Fruit fly (Drosophila melanogaster): ENCODE results near the gene CG2444.
A peak's percentile ranks its signal among the peaks of the same experiment; 100 is the strongest.

The CG2444 gene

DNA sequence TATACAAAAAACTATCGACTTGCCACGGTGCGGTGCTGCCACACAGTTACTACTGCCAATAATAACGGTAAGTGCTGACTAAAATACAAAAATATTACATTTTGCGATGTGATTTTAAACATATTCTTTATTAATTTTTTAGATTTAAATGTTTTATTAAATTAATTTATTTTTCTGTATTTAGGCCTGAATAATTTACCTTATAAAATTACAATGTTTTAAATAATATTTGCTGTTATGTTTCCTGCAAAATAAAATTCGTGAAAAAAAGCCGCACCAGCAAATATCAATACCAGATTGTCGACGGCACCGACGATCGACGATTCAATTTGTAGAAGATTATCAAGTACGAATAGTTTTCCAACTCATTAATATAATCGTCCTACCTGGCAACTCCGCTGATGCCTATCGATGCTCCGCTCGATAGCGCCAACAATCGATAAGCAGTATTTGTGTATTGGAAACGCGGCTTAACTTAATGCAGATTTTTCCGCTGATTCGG, 26.5 kb downstream of the CG2444 start, which contains the start of the genes Vlet and bif (continued):
- no peak for TF ChIP-seq CG11294 (GFP tag; IDR thresholded peaks at IDR 0.05)
- TF ChIP-seq esn (GFP tag; optimal IDR thresholded peaks at IDR 0.05): peak; percentile 45
- peak; percentile 48 for TF ChIP-seq CG7368 (GFP tag; optimal IDR thresholded peaks at IDR 0.05)
- TF ChIP-seq CG16779 (tag; optimal IDR thresholded peaks at IDR 0.05): no peak
- TF ChIP-seq Eip93F (GFP tag; optimal IDR thresholded peaks at IDR 0.05): no peak
- TF ChIP-seq Sox102F (GFP tag; optimal IDR thresholded peaks at IDR 0.05): no peak
- peak; percentile 38 for TF ChIP-seq CG8632 (GFP tag; optimal IDR thresholded peaks at IDR 0.05)
- peak; percentile 51 for TF ChIP-seq CG10669 (GFP tag; optimal IDR thresholded peaks at IDR 0.05)

DNA sequence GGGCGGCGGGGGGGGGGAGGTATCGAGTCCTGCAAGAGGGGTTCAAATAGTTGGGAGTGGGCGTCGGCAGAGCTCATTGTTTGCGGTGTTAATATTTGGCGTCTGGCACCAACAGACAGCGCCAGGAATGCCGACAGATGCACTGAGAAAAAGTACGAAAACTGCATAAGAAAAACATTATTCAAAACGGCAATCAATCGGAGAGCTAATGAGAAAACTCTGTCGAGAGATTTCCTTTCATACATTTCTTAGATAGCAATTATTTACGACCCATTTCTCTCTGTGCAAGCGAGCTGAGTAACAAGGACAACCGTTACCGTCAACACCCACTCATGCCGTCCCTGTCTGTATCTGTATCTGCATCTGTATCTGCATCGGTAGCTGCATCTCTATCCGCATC, 41.0 kb downstream of the CG2444 start:
- TF ChIP-seq Blimp-1 (GFP tag; optimal IDR thresholded peaks at IDR 0.05) (no peak), CG8632 (GFP tag; optimal IDR thresholded peaks at IDR 0.05) (peak; percentile 24), Ets21C (GFP tag; optimal IDR thresholded peaks at IDR 0.05) (no peak), Eip75B (GFP tag; optimal IDR thresholded peaks at IDR 0.05) (peak; percentile 42), CG3032 (tag; optimal IDR thresholded peaks at IDR 0.05) (peak; percentile 43), Sox102F (GFP tag; optimal IDR thresholded peaks at IDR 0.05) (no peak), CG7368 (GFP tag; optimal IDR thresholded peaks at IDR 0.05) (peak; percentile 48), svp (GFP tag) (peak; percentile 68), CG16779 (tag; optimal IDR thresholded peaks at IDR 0.05) (no peak), Sox15 (GFP tag; optimal IDR thresholded peaks at IDR 0.05) (peak; percentile 19), CG6792 (GFP tag; optimal IDR thresholded peaks at IDR 0.05) (peak; percentile 27), fd85E (GFP tag; optimal IDR thresholded peaks at IDR 0.05) (no peak), acj6 (GFP tag; optimal IDR thresholded peaks at IDR 0.05) (peak; percentile 50), net (GFP tag; optimal IDR thresholded peaks at IDR 0.05) (peak; percentile 46), CG11902 (GFP tag; optimal IDR thresholded peaks at IDR 0.05) (no peak), CG6163 (GFP tag; IDR thresholded peaks at IDR 0.05) (peak; percentile 74; the same call in 2 of the 3 replicates), Sox14 (GFP tag; optimal IDR thresholded peaks at IDR 0.05) (no peak), CG8319 (GFP tag; optimal IDR thresholded peaks at IDR 0.05) (no peak), CG11762 (GFP tag; optimal IDR thresholded peaks at IDR 0.05; ENCODE audit: insufficient read depth) (no peak), ss (GFP tag; optimal IDR thresholded peaks at IDR 0.05) (peak; percentile 7 to 51), CG6276 (GFP tag; optimal IDR thresholded peaks at IDR 0.05) (peak; percentile 18), Hr4 (GFP tag; optimal IDR thresholded peaks at IDR 0.05) (peak; percentile 55), pdm3 (GFP tag; optimal IDR thresholded peaks at IDR 0.05) (peak; percentile 43), dsx (GFP tag; optimal IDR thresholded peaks at IDR 0.05; ENCODE audit: poor library complexity, severe bottlenecking) (peak; percentile 41), CG10669 (GFP tag; optimal IDR thresholded peaks at IDR 0.05) (peak; percentile 51), Eip78C (GFP tag) (peak; percentile 85), CG34406 (GFP tag; optimal IDR thresholded peaks at IDR 0.05) (peak; percentile 33), spab (GFP tag; optimal IDR thresholded peaks at IDR 0.05) (peak; percentile 27), salr (GFP tag; optimal IDR thresholded peaks at IDR 0.05) (peak; percentile 1 to 21), CG1621 (tag; optimal IDR thresholded peaks at IDR 0.05) (peak; percentile 28), OdsH (GFP tag; optimal IDR thresholded peaks at IDR 0.05) (peak; percentile 48), lz (GFP tag; optimal IDR thresholded peaks at IDR 0.05) (peak; percentile 35), Gug (GFP tag; IDR thresholded peaks at IDR 0.05) (no peak), fkh (GFP tag; optimal IDR thresholded peaks at IDR 0.05) (no peak), dac (GFP tag; optimal IDR thresholded peaks at IDR 0.05) (no peak), Ets96B (tag; optimal IDR thresholded peaks at IDR 0.05) (peak; percentile 39), Hr38 (GFP tag; optimal IDR thresholded peaks at IDR 0.05) (no peak), CG8119 (GFP tag; IDR thresholded peaks at IDR 0.05) (peak; percentile 36; the same call in 1 of the 3 replicates), fd59A (GFP tag; optimal IDR thresholded peaks at IDR 0.05) (peak; percentile 3), CG31627 (GFP tag; optimal IDR thresholded peaks at IDR 0.05) (no peak), Smox (GFP tag; optimal IDR thresholded peaks at IDR 0.05) (no peak), CG10631 (GFP tag; optimal IDR thresholded peaks at IDR 0.05) (peak; percentile 21), CG6854 (GFP tag; optimal IDR thresholded peaks at IDR 0.05) (no peak), CG11294 (GFP tag; IDR thresholded peaks at IDR 0.05) (peak; percentile 30; the same call in 1 of the 2 replicates), CG15336 (GFP tag; IDR thresholded peaks at IDR 0.05) (peak; percentile 70), CG6808 (GFP tag; optimal IDR thresholded peaks at IDR 0.05) (peak; percentile 34)
